Fruit fly (Drosophila melanogaster) whole organism, embryonic: ENCODE results near the gene Spn27A.

ENCODE experiments used
- CG11723 ChIP-seq: fragments of 200-800 bp; sonication (Bioruptor generic); optimal IDR thresholded peaks from 2 replicates; lab custom pipeline; 2017; ENCODE audit warnings: missing biosample characterization, mild to moderate bottlenecking, missing genetic modification characterization
- CG34224 ChIP-seq: fragments of 200-800 bp; sonication (Bioruptor generic); IDR thresholded peaks from 3 replicates; pipeline ENCODE4 v1.3.6; 2022; ENCODE audit warnings: missing biosample characterization, missing genetic modification characterization; ENCODE audit not compliant: partially characterized antibody
- gfzf ChIP-seq: fragments of 200-800 bp; sonication (Bioruptor generic); optimal IDR thresholded peaks from 2 replicates; lab custom pipeline; 2016; ENCODE audit warnings: missing biosample characterization, mild to moderate bottlenecking, missing genetic modification characterization, moderate library complexity
- ind ChIP-seq: fragments of 200-800 bp; sonication (Bioruptor generic); optimal IDR thresholded peaks from 3 replicates; lab custom pipeline; 2016; ENCODE audit warnings: missing biosample characterization, missing genetic modification characterization
- oc ChIP-seq: fragments of 200-800 bp; sonication (Bioruptor generic); optimal IDR thresholded peaks from 2 replicates; lab custom pipeline; 2018; ENCODE audit warnings: missing biosample characterization, mild to moderate bottlenecking, missing genetic modification characterization, moderate library complexity

- TF ChIP-seq ind (GFP tag; lab: Kevin White, UChicago) (peak; percentile 98), oc (peak; percentile 99), CG34224 (GFP tag; lab: Robert Waterston, UW) (no peak), gfzf (GFP tag; lab: Kevin White, UChicago) (peak; percentile 23), CG11723 (GFP tag; lab: Kevin White, UChicago) (peak; percentile 98)
These were observed 25.9 kb downstream of the Spn27A start for dm6 chr2L:6647103-6647711.
